Worm (Caenorhabditis elegans) whole organism, L2 larva: ENCODE measurements around the gene obr-2.

Experiments used
- C34F6.9 ChIP-seq: fragments of 150-350 bp; optimal IDR thresholded peaks from 2 replicates; lab custom pipeline; 2014; ENCODE audit warnings: missing biosample characterization, missing genetic modification characterization
- F13H6.1 ChIP-seq: sonication (generic microtip); optimal IDR thresholded peaks from 2 replicates; lab custom pipeline; 2016; ENCODE audit warnings: missing genetic modification characterization, missing compliant biosample characterization
- R02D3.7 ChIP-seq: fragments of 150-350 bp; optimal IDR thresholded peaks from 2 replicates; lab custom pipeline; 2014; ENCODE audit warnings: missing biosample characterization, missing genetic modification characterization
- Y55F3AM.14 ChIP-seq: fragments of 200-800 bp; sonication (Bioruptor generic); optimal IDR thresholded peaks from 2 replicates; lab custom pipeline; 2018; ENCODE audit warnings: mild to moderate bottlenecking, missing genetic modification characterization, missing compliant biosample characterization
- ZK546.5 ChIP-seq: sonication (generic microtip); optimal IDR thresholded peaks from 2 replicates; lab custom pipeline; 2017; ENCODE audit warnings: missing biosample characterization, missing genetic modification characterization
- alr-1 ChIP-seq: fragments of 150-350 bp; optimal IDR thresholded peaks from 2 replicates; lab custom pipeline; 2014; ENCODE audit warnings: missing biosample characterization, missing genetic modification characterization
- aly-2 ChIP-seq: fragments of 150-350 bp; optimal IDR thresholded peaks from 2 replicates; lab custom pipeline; 2014; ENCODE audit warnings: missing biosample characterization, missing genetic modification characterization
- blmp-1 ChIP-seq: sonication (generic microtip); optimal IDR thresholded peaks from 2 replicates; lab custom pipeline; 2017; ENCODE audit warnings: missing genetic modification characterization, mild to moderate bottlenecking, missing compliant biosample characterization, antibody characterized with exemption, moderate library complexity; ENCODE audit not compliant: insufficient read depth
- ceh-16 ChIP-seq: fragments of 150-350 bp; optimal IDR thresholded peaks from 2 replicates; lab custom pipeline; 2014; ENCODE audit warnings: missing biosample characterization, missing genetic modification characterization
- dmd-4 ChIP-seq: sonication (generic microtip); optimal IDR thresholded peaks from 2 replicates; lab custom pipeline; 2017; ENCODE audit warnings: missing biosample characterization, missing genetic modification characterization
- elt-1 ChIP-seq: fragments of 150-350 bp; optimal IDR thresholded peaks from 2 replicates; lab custom pipeline; 2014; ENCODE audit warnings: missing biosample characterization, missing genetic modification characterization
- elt-3 ChIP-seq: sonication (generic microtip); optimal IDR thresholded peaks from 2 replicates; lab custom pipeline; 2017; ENCODE audit warnings: missing biosample characterization, missing genetic modification characterization
- gmeb-1 ChIP-seq: fragments of 150-350 bp; optimal IDR thresholded peaks from 2 replicates; lab custom pipeline; 2014; ENCODE audit warnings: missing biosample characterization, missing genetic modification characterization
- lin-11 ChIP-seq: fragments of 150-350 bp; sonication (generic microtip); optimal IDR thresholded peaks from 2 replicates; lab custom pipeline; 2014; ENCODE audit warnings: missing biosample characterization, missing genetic modification characterization, inconsistent platforms, mixed read lengths
- lin-13 ChIP-seq: fragments of 150-350 bp; optimal IDR thresholded peaks from 2 replicates; lab custom pipeline; 2014; ENCODE audit warnings: missing biosample characterization, missing genetic modification reagents, missing genetic modification characterization
- lin-39 ChIP-seq: fragments of 150-350 bp; optimal IDR thresholded peaks from 2 replicates; lab custom pipeline; 2014; ENCODE audit warnings: missing biosample characterization, missing genetic modification reagents, missing genetic modification characterization
- lsy-2 ChIP-seq, 2 experiments: fragments of 150-350 bp in 1 of 2; sonication (generic microtip) in 1 of 2; optimal IDR thresholded peaks; 2 replicates each; lab custom pipeline; 2014 to 2017; ENCODE audit warnings: missing biosample characterization in 2 of 2, missing genetic modification characterization in 2 of 2
- mbf-1 ChIP-seq: sonication (generic microtip); optimal IDR thresholded peaks from 2 replicates; lab custom pipeline; 2017; ENCODE audit warnings: missing biosample characterization, missing genetic modification characterization
- nhr-10 ChIP-seq: sonication (generic microtip); optimal IDR thresholded peaks from 2 replicates; lab custom pipeline; 2017; ENCODE audit warnings: missing biosample characterization, missing genetic modification characterization
- nhr-11 ChIP-seq: fragments of 150-350 bp; optimal IDR thresholded peaks from 2 replicates; lab custom pipeline; 2014; ENCODE audit warnings: missing biosample characterization, missing genetic modification characterization
- nhr-12 ChIP-seq: fragments of 150-350 bp; optimal IDR thresholded peaks from 2 replicates; lab custom pipeline; 2014; ENCODE audit warnings: missing biosample characterization, missing genetic modification characterization
- nhr-21 ChIP-seq: fragments of 150-350 bp; optimal IDR thresholded peaks from 2 replicates; lab custom pipeline; 2014; ENCODE audit warnings: missing biosample characterization, missing genetic modification characterization
- nhr-237 ChIP-seq: fragments of 150-350 bp; optimal IDR thresholded peaks from 2 replicates; lab custom pipeline; 2014; ENCODE audit warnings: missing biosample characterization, missing genetic modification characterization
- nhr-25 ChIP-seq: fragments of 150-350 bp; sonication (generic microtip); optimal IDR thresholded peaks from 3 replicates; lab custom pipeline; 2014; ENCODE audit warnings: missing biosample characterization, missing genetic modification characterization
- nhr-77 ChIP-seq: fragments of 150-350 bp; optimal IDR thresholded peaks from 2 replicates; lab custom pipeline; 2014; ENCODE audit warnings: missing biosample characterization, missing genetic modification characterization
- peb-1 ChIP-seq: fragments of 150-350 bp; optimal IDR thresholded peaks from 2 replicates; lab custom pipeline; 2014; ENCODE audit warnings: missing biosample characterization, missing genetic modification characterization
- sem-4 ChIP-seq: fragments of 150-350 bp; optimal IDR thresholded peaks from 2 replicates; lab custom pipeline; 2014; ENCODE audit warnings: missing biosample characterization, missing genetic modification reagents, missing genetic modification characterization
- sma-9 ChIP-seq, 2 experiments: fragments of 150-350 bp in 1 of 2; sonication (generic microtip) in 1 of 2; optimal IDR thresholded peaks; 2 replicates each; lab custom pipeline; 2014 to 2016; ENCODE audit warnings: missing genetic modification characterization in 2 of 2, mild to moderate bottlenecking in 1 of 2, missing biosample characterization in 1 of 2, missing compliant biosample characterization in 1 of 2, missing genetic modification reagents in 1 of 2, moderate library complexity in 1 of 2
- unc-39 ChIP-seq: fragments of 150-350 bp; optimal IDR thresholded peaks from 2 replicates; lab custom pipeline; 2014; ENCODE audit warnings: missing biosample characterization, missing genetic modification characterization
- unc-62 ChIP-seq: fragments of 150-350 bp; optimal IDR thresholded peaks from 2 replicates; lab custom pipeline; 2014; ENCODE audit warnings: missing biosample characterization, missing genetic modification reagents, missing genetic modification characterization
- ztf-11 ChIP-seq: sonication (generic microtip); optimal IDR thresholded peaks from 2 replicates; lab custom pipeline; 2017; ENCODE audit warnings: missing biosample characterization, missing genetic modification characterization
- ztf-4 ChIP-seq: fragments of 150-350 bp; optimal IDR thresholded peaks from 2 replicates; lab custom pipeline; 2014; ENCODE audit warnings: missing biosample characterization, missing genetic modification characterization

Gene obr-2

ce11 chrV:14984593-14984992, 29.5 kb downstream of the obr-2 start, which contains the start of gene F02D8.4:
Gene F02D8.4, plus strand, starts transcription at chrV:14984893.
- TF ChIP-seq C34F6.9, result peak; percentile 4
- no peak for TF ChIP-seq Y55F3AM.14 (GFP tag; lab: Kevin White, UChicago)
- no peak for TF ChIP-seq sem-4 (tag; lab: Kevin White, UChicago)
- no peak for TF ChIP-seq lsy-2 (tag; optimal IDR thresholded peaks at IDR 0.05; lab: Kevin White, UChicago)

- TF ChIP-seq nhr-77 (tag; lab: Kevin White, UChicago) (no peak), aly-2 (tag; lab: Kevin White, UChicago) (no peak), Y55F3AM.14 (GFP tag; lab: Kevin White, UChicago) (no peak), dmd-4 (no peak), ztf-4 (no peak), nhr-11 (tag; lab: Kevin White, UChicago) (no peak), gmeb-1 (tag; lab: Kevin White, UChicago) (no peak), lsy-2 (tag; optimal IDR thresholded peaks at IDR 0.05; lab: Kevin White, UChicago) (no peak), mbf-1 (tag; lab: Kevin White, UChicago) (no peak)
Observed at ce11 chrV:14979937-14980336, 34.1 kb downstream of the obr-2 start, which contains the start of gene xbx-1. Gene xbx-1, plus strand, starts transcription at chrV:14980237.

ce11 chrV:14978205-14978751, 35.8 kb downstream of the obr-2 start, which contains the start of the genes grd-12 and F02D8.1:
Gene grd-12, plus strand, starts transcription at chrV:14978505.
Gene F02D8.1, minus strand, starts transcription at chrV:14978701.
- TF ChIP-seq nhr-25 (tag; lab: Kevin White, UChicago) (no peak), nhr-12 (tag; lab: Kevin White, UChicago) (no peak), peb-1 (tag; lab: Kevin White, UChicago) (no peak), ZK546.5 (no peak), R02D3.7 (no peak), lin-13 (no peak), lin-39 (tag; lab: Kevin White, UChicago) (no peak), nhr-21 (no peak), unc-62 (GFP tag; lab: Kevin White, UChicago) (no peak), F13H6.1 (tag; lab: Kevin White, UChicago) (no peak), blmp-1 (no peak), lin-11 (tag; lab: Kevin White, UChicago) (no peak), unc-39 (tag; lab: Kevin White, UChicago) (no peak), elt-1 (tag; lab: Kevin White, UChicago) (no peak), gmeb-1 (tag; lab: Kevin White, UChicago) (no peak), sma-9 (GFP tag; optimal IDR thresholded peaks at IDR 0.05; lab: Kevin White, UChicago) (no peak), sma-9 (tag; optimal IDR thresholded peaks at IDR 0.05; lab: Kevin White, UChicago) (no peak)

DNA sequence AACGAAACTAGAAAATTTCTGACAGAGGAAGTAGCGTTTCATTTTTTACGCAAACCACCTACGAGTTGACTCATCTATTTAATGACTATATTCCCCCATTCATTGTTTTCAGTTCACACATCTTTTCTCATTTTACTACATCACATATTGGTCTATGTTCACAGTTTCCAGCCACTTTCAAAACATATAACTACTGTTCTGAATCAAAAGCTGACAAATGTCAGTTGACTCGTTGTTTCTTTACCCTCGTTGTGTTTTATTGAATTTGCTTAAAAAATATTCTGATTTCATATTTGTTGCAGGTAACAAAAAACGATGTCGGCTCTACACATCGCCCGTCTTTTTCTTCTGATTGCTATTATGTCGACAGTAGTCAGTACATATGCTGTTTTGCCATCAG, 42.9 kb downstream of the obr-2 start, which contains the start of gene nlp-59:
nlp-59 (plus strand) TSS at position 301 of the 400 bp plus-strand sequence.
- TF ChIP-seq ceh-16 (tag; lab: Kevin White, UChicago) (no peak), ztf-11 (tag; lab: Kevin White, UChicago) (no peak), nhr-10 (no peak), nhr-237 (no peak), mbf-1 (tag; lab: Kevin White, UChicago) (no peak), C34F6.9 (no peak), R02D3.7 (no peak), elt-3 (tag; lab: Kevin White, UChicago) (no peak), alr-1 (tag; lab: Kevin White, UChicago) (no peak), ztf-4 (no peak), nhr-12 (tag; lab: Kevin White, UChicago) (no peak), elt-1 (tag; lab: Kevin White, UChicago) (no peak), nhr-11 (tag; lab: Kevin White, UChicago) (no peak), nhr-77 (tag; lab: Kevin White, UChicago) (no peak)
